Worm (Caenorhabditis elegans): ENCODE data around the gene srd-46.

- TF ChIP-seq him-1 (tag; optimal IDR thresholded peaks at IDR 0.05): peak; percentile 99
- TF ChIP-seq dao-5 (tag; optimal IDR thresholded peaks at IDR 0.05): peak; percentile 76
- TF ChIP-seq W03F9.2 (tag; optimal IDR thresholded peaks at IDR 0.05): peak; percentile 99
Observed at ce11 chrX:12362951-12363486, 31.1 kb downstream of the srd-46 start.

Measured in whole organism, L4/young adult.